Worm (Caenorhabditis elegans) whole organism, L1 larva: ENCODE measurements around the gene din-1.

ENCODE experiments used
- C04F5.9 ChIP-seq: sonication (generic microtip); optimal IDR thresholded peaks from 2 replicates; lab custom pipeline; 2016; ENCODE audit warnings: missing genetic modification characterization, missing compliant biosample characterization
- C34B4.2 ChIP-seq: sonication (generic microtip); optimal IDR thresholded peaks from 2 replicates; lab custom pipeline; 2017; ENCODE audit warnings: mild to moderate bottlenecking, missing genetic modification characterization, missing compliant biosample characterization
- aha-1 ChIP-seq: fragments of 150-350 bp; optimal IDR thresholded peaks from 2 replicates; lab custom pipeline; 2014; ENCODE audit warnings: missing biosample characterization, missing genetic modification characterization
- aly-2 ChIP-seq: fragments of 150-350 bp; optimal IDR thresholded peaks from 2 replicates; lab custom pipeline; 2014; ENCODE audit warnings: missing biosample characterization, missing genetic modification characterization
- blmp-1 ChIP-seq: fragments of 150-350 bp; optimal IDR thresholded peaks from 2 replicates; lab custom pipeline; 2014; ENCODE audit warnings: missing biosample characterization, missing genetic modification characterization
- ceh-63 ChIP-seq: fragments of 200-800 bp; sonication (Bioruptor generic); optimal IDR thresholded peaks from 2 replicates; lab custom pipeline; 2018; ENCODE audit warnings: mild to moderate bottlenecking, missing genetic modification characterization, missing compliant biosample characterization
- ceh-82 ChIP-seq, 3 experiments: fragments of 150-350 bp in 1 of 3; sonication (generic microtip) in 2 of 3; optimal IDR thresholded peaks; 2 replicates each; lab custom pipeline; 2014 to 2017; ENCODE audit warnings: missing biosample characterization in 3 of 3, missing genetic modification characterization in 3 of 3
- dpl-1 ChIP-seq, 3 experiments: fragments of 150-350 bp in 2 of 3; sonication (generic microtip) in 1 of 3; optimal IDR thresholded peaks; 2 replicates each; lab custom pipeline; 2014 to 2017; ENCODE audit warnings: missing biosample characterization in 3 of 3, missing genetic modification characterization in 3 of 3, missing genetic modification reagents in 3 of 3
- dsc-1 ChIP-seq: sonication (generic microtip); optimal IDR thresholded peaks from 2 replicates; lab custom pipeline; 2016; ENCODE audit warnings: mild to moderate bottlenecking, missing genetic modification characterization, missing compliant biosample characterization
- efl-1 ChIP-seq, 4 experiments: fragments of 150-350 bp; optimal IDR thresholded peaks in 3 of 4; peaks in 1 of 4; 1 replicate in 1 of 4; 2 replicates in 3 of 4; lab custom pipeline; 2014; ENCODE audit warnings: missing biosample characterization in 2 of 4, missing genetic modification characterization in 2 of 4, missing genetic modification reagents in 2 of 4
- egl-13 ChIP-seq: sonication (generic microtip); optimal IDR thresholded peaks from 2 replicates; lab custom pipeline; 2016; ENCODE audit warnings: missing genotype, missing genetic modification reagents, missing genetic modification characterization, missing compliant biosample characterization
- elt-2 ChIP-seq: sonication (generic microtip); optimal IDR thresholded peaks from 2 replicates; lab custom pipeline; 2016; ENCODE audit warnings: missing genetic modification characterization, mild to moderate bottlenecking, inconsistent platforms, missing compliant biosample characterization, missing genetic modification reagents
- elt-3 ChIP-seq, 6 experiments: fragments of 150-350 bp in 1 of 6; sonication (generic microtip); optimal IDR thresholded peaks; 2 replicates each; lab custom pipeline; 2017 to 2018; ENCODE audit warnings: missing biosample characterization in 6 of 6, missing genetic modification characterization in 6 of 6, inconsistent platforms in 1 of 6
- fos-1 ChIP-seq: fragments of 150-350 bp; optimal IDR thresholded peaks from 2 replicates; lab custom pipeline; 2014; ENCODE audit warnings: missing biosample characterization, missing genetic modification characterization
- grh-1 ChIP-seq: fragments of 200-800 bp; sonication (Bioruptor generic); IDR thresholded peaks from 2 replicates; pipeline ENCODE4 v1.3.6; 2022; ENCODE audit warnings: missing genetic modification reagents, missing genetic modification characterization, missing compliant biosample characterization
- isw-1 ChIP-seq: fragments of 200-800 bp; sonication (Bioruptor generic); IDR thresholded peaks from 2 replicates; pipeline ENCODE4 v1.3.6; 2022; ENCODE audit warnings: missing genetic modification characterization, missing compliant biosample characterization
- jun-1 ChIP-seq: fragments of 150-350 bp; optimal IDR thresholded peaks from 2 replicates; lab custom pipeline; 2014; ENCODE audit warnings: missing biosample characterization, missing genetic modification reagents, missing genetic modification characterization
- lin-14 ChIP-seq: fragments of 200-800 bp; sonication (Bioruptor generic); optimal IDR thresholded peaks from 2 replicates; lab custom pipeline; 2018; ENCODE audit warnings: mild to moderate bottlenecking, missing genetic modification characterization, moderate library complexity, missing compliant biosample characterization
- lsy-2 ChIP-seq, 2 experiments: fragments of 150-350 bp; optimal IDR thresholded peaks; 2 replicates each; lab custom pipeline; 2014; ENCODE audit warnings: missing biosample characterization in 2 of 2, missing genetic modification characterization in 2 of 2
- mab-9 ChIP-seq: fragments of 200-800 bp; sonication (Bioruptor generic); IDR thresholded peaks from 2 replicates; pipeline ENCODE4 v1.3.6; 2022; ENCODE audit warnings: missing genetic modification reagents, missing genetic modification characterization, missing compliant biosample characterization
- mdl-1 ChIP-seq, 2 experiments: fragments of 150-350 bp; optimal IDR thresholded peaks; 2 replicates each; lab custom pipeline; 2014 to 2017; ENCODE audit warnings: missing biosample characterization in 2 of 2, missing genetic modification characterization in 2 of 2, inconsistent platforms in 1 of 2
- mef-2 ChIP-seq: fragments of 150-350 bp; optimal IDR thresholded peaks from 2 replicates; lab custom pipeline; 2014; ENCODE audit warnings: missing biosample characterization, missing genetic modification characterization
- mep-1 ChIP-seq: fragments of 150-350 bp; optimal IDR thresholded peaks from 2 replicates; lab custom pipeline; 2014; ENCODE audit warnings: missing biosample characterization, missing genetic modification characterization
- nhr-11 ChIP-seq: fragments of 150-350 bp; optimal IDR thresholded peaks from 2 replicates; lab custom pipeline; 2014; ENCODE audit warnings: missing biosample characterization, missing genetic modification characterization
- nhr-19 ChIP-seq: fragments of 200-800 bp; sonication (Bioruptor generic); conservative IDR thresholded peaks from 2 replicates; pipeline ENCODE4 v1.3.6; 2022; ENCODE audit warnings: missing genetic modification characterization, missing compliant biosample characterization
- nhr-237 ChIP-seq: fragments of 150-350 bp; optimal IDR thresholded peaks from 2 replicates; lab custom pipeline; 2014; ENCODE audit warnings: missing biosample characterization, missing genetic modification characterization
- nhr-71 ChIP-seq: sonication (generic microtip); optimal IDR thresholded peaks from 2 replicates; lab custom pipeline; 2016; ENCODE audit warnings: mild to moderate bottlenecking, missing genetic modification characterization, moderate library complexity, missing compliant biosample characterization
- nhr-76 ChIP-seq: sonication (generic microtip); optimal IDR thresholded peaks from 2 replicates; lab custom pipeline; 2017; ENCODE audit warnings: missing biosample characterization, missing genetic modification characterization
- nhr-85 ChIP-seq: sonication (generic microtip); peaks from one replicate; lab custom pipeline; 2016; ENCODE audit warnings: missing genetic modification characterization, inconsistent platforms, missing compliant biosample characterization
- nhr-90 ChIP-seq: sonication (generic microtip); optimal IDR thresholded peaks from 2 replicates; lab custom pipeline; 2016; ENCODE audit warnings: mild to moderate bottlenecking, missing genetic modification characterization, missing compliant biosample characterization; ENCODE audit not compliant: poor library complexity
- pag-3 ChIP-seq: sonication (generic microtip); optimal IDR thresholded peaks from 2 replicates; lab custom pipeline; 2017; ENCODE audit warnings: missing genetic modification characterization, mild to moderate bottlenecking, missing compliant biosample characterization, antibody characterized with exemption, borderline replicate concordance; ENCODE audit not compliant: insufficient read depth
- pqm-1 ChIP-seq: sonication (generic microtip); optimal IDR thresholded peaks from 3 replicates; lab custom pipeline; 2017; ENCODE audit warnings: missing biosample characterization, missing genetic modification characterization
- rnt-1 ChIP-seq: sonication (generic microtip); optimal IDR thresholded peaks from 2 replicates; lab custom pipeline; 2016; ENCODE audit warnings: mild to moderate bottlenecking, missing genetic modification characterization, moderate library complexity, missing compliant biosample characterization
- skn-1 ChIP-seq: fragments of 150-350 bp; optimal IDR thresholded peaks from 2 replicates; lab custom pipeline; 2014; ENCODE audit warnings: missing biosample characterization, missing genetic modification characterization
- snpc-4 ChIP-seq: fragments of 150-350 bp; optimal IDR thresholded peaks from 2 replicates; lab custom pipeline; 2014; ENCODE audit warnings: missing biosample characterization, missing genetic modification characterization
- snu-23 ChIP-seq: sonication (generic microtip); optimal IDR thresholded peaks from 2 replicates; lab custom pipeline; 2016; ENCODE audit warnings: missing genetic modification characterization, missing compliant biosample characterization
- sptf-1 ChIP-seq: fragments of 150-350 bp; optimal IDR thresholded peaks from 2 replicates; lab custom pipeline; 2014; ENCODE audit warnings: missing biosample characterization, missing genetic modification characterization
- swsn-7 ChIP-seq: sonication (generic microtip); optimal IDR thresholded peaks from 2 replicates; lab custom pipeline; 2016; ENCODE audit warnings: missing genetic modification characterization, missing compliant biosample characterization
- unc-62 ChIP-seq: fragments of 150-350 bp; optimal IDR thresholded peaks from 2 replicates; lab custom pipeline; 2014; ENCODE audit warnings: missing biosample characterization, missing genetic modification reagents, missing genetic modification characterization
- unc-98 ChIP-seq: fragments of 200-800 bp; sonication (Bioruptor generic); IDR thresholded peaks from 2 replicates; pipeline ENCODE4 v1.3.6; 2022; ENCODE audit warnings: missing genetic modification characterization, missing compliant biosample characterization
- vab-15 ChIP-seq: sonication (generic microtip); optimal IDR thresholded peaks from 2 replicates; lab custom pipeline; 2017; ENCODE audit warnings: missing genotype, mild to moderate bottlenecking, missing genetic modification characterization, missing compliant biosample characterization
- xbp-1 ChIP-seq: sonication (generic microtip); optimal IDR thresholded peaks from 2 replicates; lab custom pipeline; 2016; ENCODE audit warnings: missing genetic modification characterization, missing compliant biosample characterization
- zag-1 ChIP-seq: fragments of 150-350 bp; optimal IDR thresholded peaks from 2 replicates; lab custom pipeline; 2014; ENCODE audit warnings: missing biosample characterization, missing genetic modification characterization
- zip-4 ChIP-seq: fragments of 200-800 bp; sonication (Bioruptor generic); optimal IDR thresholded peaks from 2 replicates; lab custom pipeline; 2018; ENCODE audit warnings: mild to moderate bottlenecking, missing genetic modification characterization, moderate library complexity, missing compliant biosample characterization

The din-1 gene

DNA sequence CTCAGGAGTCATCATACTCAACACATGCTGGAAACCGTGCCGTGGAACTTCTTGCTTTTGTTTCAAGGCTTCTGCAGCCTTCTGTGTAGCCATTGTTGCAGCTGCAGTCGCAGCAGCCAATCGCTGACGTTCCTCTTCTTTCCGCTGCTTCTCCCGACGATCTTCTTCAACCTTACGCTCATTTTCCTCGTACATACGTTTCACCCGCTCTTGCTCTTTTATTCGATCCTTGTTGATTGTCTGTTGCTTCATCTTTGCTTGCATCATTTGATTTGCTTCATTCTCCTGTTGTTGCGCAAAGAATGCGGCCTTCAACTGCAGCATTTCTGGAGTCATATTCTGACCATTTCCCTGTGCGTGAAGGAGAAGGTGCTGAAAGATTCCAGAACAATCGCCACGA, 10.8 kb downstream of the din-1 start:
- TF ChIP-seq nhr-19 (no peak), rnt-1 (tag; lab: Kevin White, UChicago) (no peak), unc-98 (no peak), mef-2 (tag; lab: Kevin White, UChicago) (no peak), fos-1 (tag; lab: Kevin White, UChicago) (no peak), nhr-85 (no peak), elt-2 (no peak), zip-4 (GFP tag; lab: Kevin White, UChicago) (no peak), sptf-1 (tag; lab: Kevin White, UChicago) (no peak), efl-1 (optimal IDR thresholded peaks at IDR 0.05; lab: Kevin White, UChicago) (no peak), efl-1 (GFP tag; optimal IDR thresholded peaks at IDR 0.05 in 1 of 2; lab: Kevin White, UChicago) (no peak), ceh-63 (GFP tag; lab: Kevin White, UChicago) (no peak), C04F5.9 (no peak), vab-15 (no peak), isw-1 (GFP tag; lab: Robert Waterston, UW) (no peak), nhr-237 (tag; lab: Kevin White, UChicago) (no peak), ceh-82 (tag; optimal IDR thresholded peaks at IDR 0.05; lab: Kevin White, UChicago) (no peak), zag-1 (no peak), egl-13 (tag; lab: Kevin White, UChicago) (no peak), snpc-4 (no peak)

DNA sequence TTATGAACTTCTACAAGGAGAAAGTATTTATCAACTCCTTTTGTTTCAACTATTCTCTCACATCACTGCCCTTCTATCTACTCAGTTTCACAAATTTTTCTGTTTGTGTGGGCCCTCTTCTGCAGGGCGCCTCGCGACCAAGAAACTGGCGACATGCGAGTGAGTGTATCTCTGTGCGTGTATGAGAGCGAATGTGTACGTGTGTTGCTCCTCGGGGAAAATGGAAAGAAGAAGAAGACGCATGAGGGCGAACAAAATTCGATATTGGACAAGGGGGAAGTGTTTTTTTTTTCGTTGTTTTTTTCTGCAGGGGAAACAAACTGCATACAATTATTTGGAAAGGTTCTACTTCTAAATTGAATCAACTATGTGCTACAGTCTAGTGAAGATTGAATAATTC, 11.8 kb downstream of the din-1 start:
- TF ChIP-seq unc-62 (GFP tag; lab: Kevin White, UChicago) = no peak
- peak; percentile 59 for TF ChIP-seq lin-14
- peak; percentile 11 for TF ChIP-seq aly-2 (tag; lab: Kevin White, UChicago)

DNA sequence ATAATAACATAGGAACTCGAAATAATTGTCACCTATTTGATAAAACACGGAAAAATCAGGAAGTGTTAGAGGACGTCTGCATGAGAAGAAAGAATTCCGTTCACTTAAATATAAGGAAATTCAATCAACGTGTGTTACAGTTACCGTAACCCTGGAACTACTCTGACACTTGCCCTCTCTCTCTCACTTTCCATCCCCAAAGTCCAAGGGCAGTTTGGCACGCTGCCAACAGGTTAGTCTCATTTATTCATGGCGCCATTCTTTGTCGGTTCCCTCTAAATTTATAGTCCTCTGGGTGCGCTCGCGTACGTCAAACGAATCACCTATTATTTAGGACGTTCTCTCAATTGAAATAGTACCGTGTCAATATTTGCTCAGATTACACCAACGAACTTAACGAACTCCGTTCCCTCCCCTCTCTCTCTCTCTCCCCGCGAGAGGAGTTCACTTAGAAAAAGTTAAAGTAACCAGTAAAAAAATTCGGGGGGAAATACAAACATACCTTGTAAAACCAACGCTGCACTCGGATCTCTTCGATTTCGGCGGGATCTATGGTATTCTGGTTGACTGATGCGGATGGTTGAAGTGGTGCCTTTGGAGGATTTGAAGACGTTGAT, 12.7 kb downstream of the din-1 start:
- TF ChIP-seq snpc-4 = no peak
- no peak for TF ChIP-seq jun-1
- TF ChIP-seq aly-2 (tag; lab: Kevin White, UChicago) = no peak
- no peak for TF ChIP-seq snu-23 (GFP tag; lab: Kevin White, UChicago)
- TF ChIP-seq nhr-85 = peak; percentile 67
- TF ChIP-seq lsy-2 (tag; optimal IDR thresholded peaks at IDR 0.05; lab: Kevin White, UChicago) = peak in 1 of 2 experiments; percentile 33
- TF ChIP-seq efl-1 (optimal IDR thresholded peaks at IDR 0.05; lab: Kevin White, UChicago) = no peak
- TF ChIP-seq efl-1 (GFP tag; optimal IDR thresholded peaks at IDR 0.05 in 1 of 2; lab: Kevin White, UChicago) = peak in 1 of 2 experiments; percentile 73
- TF ChIP-seq nhr-76 (tag; lab: Kevin White, UChicago) = no peak
- TF ChIP-seq mep-1 (tag; lab: Kevin White, UChicago) = no peak

DNA sequence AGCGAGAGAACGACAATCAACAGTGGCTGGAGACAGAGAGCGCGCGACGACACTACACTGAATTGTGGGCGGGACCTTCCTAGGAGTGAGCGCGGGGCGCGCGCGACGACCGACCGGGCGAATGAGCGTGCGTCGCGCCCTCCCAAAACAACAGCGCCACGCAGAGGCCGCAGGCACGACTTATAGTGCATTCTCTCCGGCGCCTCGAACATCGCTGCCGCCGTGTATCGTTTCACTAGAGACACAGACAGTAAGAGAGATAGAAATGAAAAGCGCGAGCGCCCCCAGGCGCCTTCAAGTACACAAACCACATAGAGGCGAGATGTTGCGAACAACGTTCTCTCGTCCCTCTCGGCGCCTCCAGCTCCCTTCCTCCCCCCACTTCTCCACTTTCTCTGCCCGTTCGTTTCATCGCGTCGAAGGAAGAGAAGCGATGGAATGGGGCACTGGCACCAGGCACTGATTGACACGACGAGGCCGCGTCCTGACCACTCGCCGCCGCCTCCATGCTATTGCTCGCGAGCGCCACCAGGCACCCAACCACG, 13.4 kb downstream of the din-1 start:
- TF ChIP-seq nhr-11 (tag; lab: Kevin White, UChicago) (no peak), vab-15 (no peak), grh-1 (GFP tag; lab: Robert Waterston, UW) (peak; percentile 40; the same call in 1 of the 2 replicates), dsc-1 (tag; lab: Kevin White, UChicago) (peak; percentile 16), isw-1 (GFP tag; lab: Robert Waterston, UW) (peak; percentile 11; the same call in 1 of the 2 replicates), pag-3 (tag; lab: Kevin White, UChicago) (no peak), sptf-1 (tag; lab: Kevin White, UChicago) (no peak), aha-1 (no peak), mdl-1 (tag; optimal IDR thresholded peaks at IDR 0.05; lab: Kevin White, UChicago) (peak in 1 of 2 experiments; percentile 69), C34B4.2 (tag; lab: Kevin White, UChicago) (no peak), elt-3 (tag; optimal IDR thresholded peaks at IDR 0.05; lab: Kevin White, UChicago) (peak in 2 of 6 experiments; percentile 8 to 52), fos-1 (tag; lab: Kevin White, UChicago) (no peak), nhr-71 (peak; percentile 77), xbp-1 (peak; percentile 58), nhr-85 (peak; percentile 79), mep-1 (tag; lab: Kevin White, UChicago) (peak; percentile 71), nhr-237 (tag; lab: Kevin White, UChicago) (no peak), rnt-1 (tag; lab: Kevin White, UChicago) (peak; percentile 63), dpl-1 (GFP tag; optimal IDR thresholded peaks at IDR 0.05; lab: Kevin White, UChicago) (peak in 1 of 3 experiments; percentile 24), unc-62 (GFP tag; lab: Kevin White, UChicago) (no peak), pqm-1 (no peak), mab-9 (0 out of 2 replicates have a peak, but pooled peaks have one; percentile 54), lin-14 (peak; percentile 98), nhr-90 (tag; lab: Kevin White, UChicago) (peak; percentile 30), blmp-1 (tag; lab: Kevin White, UChicago) (peak; percentile 85), skn-1 (tag; lab: Kevin White, UChicago) (peak; percentile 32), swsn-7 (tag; lab: Kevin White, UChicago) (peak; percentile 56)
